Worm (Caenorhabditis elegans) whole organism, L4 larva: ENCODE measurements around the gene F46G11.6.

Experiments used
- D1046.2 ChIP-seq: fragments of 200-800 bp; sonication (Bioruptor generic); IDR thresholded peaks from 2 replicates; pipeline ENCODE4 v1.3.6; 2022; ENCODE audit warnings: missing genetic modification characterization, missing compliant biosample characterization
- F10B5.3 ChIP-seq: sonication (generic microtip); optimal IDR thresholded peaks from 2 replicates; lab custom pipeline; 2016; ENCODE audit warnings: mild to moderate bottlenecking, missing genetic modification characterization, missing compliant biosample characterization
- F44E2.7 ChIP-seq: fragments of 200-800 bp; sonication (Bioruptor generic); IDR thresholded peaks from 2 replicates; pipeline ENCODE4 v2.1.2; 2022; ENCODE audit warnings: missing genetic modification characterization, missing compliant biosample characterization
- F49E8.2 ChIP-seq: sonication (generic microtip); optimal IDR thresholded peaks from 2 replicates; lab custom pipeline; 2016; ENCODE audit warnings: missing compliant biosample characterization, mild to moderate bottlenecking, missing genetic modification characterization, borderline replicate concordance
- R02D3.7 ChIP-seq: fragments of 150-350 bp; sonication (generic microtip); optimal IDR thresholded peaks from 3 replicates; lab custom pipeline; 2014; ENCODE audit warnings: missing biosample characterization, missing genetic modification characterization
- Y5F2A.4 ChIP-seq: fragments of 200-800 bp; sonication (Bioruptor generic); optimal IDR thresholded peaks from 2 replicates; lab custom pipeline; 2018; ENCODE audit warnings: mild to moderate bottlenecking, missing genetic modification characterization, missing compliant biosample characterization
- Y75B8A.6 ChIP-seq: fragments of 200-800 bp; sonication (Bioruptor generic); IDR thresholded peaks from 2 replicates; pipeline ENCODE4 v1.3.6; 2022; ENCODE audit warnings: missing genetic modification reagents, missing genetic modification characterization, missing compliant biosample characterization
- aly-2 ChIP-seq: sonication (generic microtip); optimal IDR thresholded peaks from 2 replicates; lab custom pipeline; 2018; ENCODE audit warnings: missing biosample characterization, missing genetic modification characterization
- ceh-28 ChIP-seq: fragments of 150-350 bp; optimal IDR thresholded peaks from 2 replicates; lab custom pipeline; 2014; ENCODE audit warnings: missing biosample characterization, missing genetic modification reagents, missing genetic modification characterization
- ceh-44 ChIP-seq: fragments of 200-800 bp; sonication (Bioruptor generic); IDR thresholded peaks from 2 replicates; pipeline ENCODE4 v1.3.6; 2022; ENCODE audit warnings: missing genetic modification reagents, missing genetic modification characterization, missing compliant biosample characterization
- ctbp-1 ChIP-seq: fragments of 200-800 bp; sonication (Bioruptor generic); IDR thresholded peaks from 2 replicates; pipeline ENCODE4 v1.3.6; 2022; ENCODE audit warnings: missing genetic modification reagents, missing genetic modification characterization, missing compliant biosample characterization
- daf-16 ChIP-seq, 3 experiments: sonication (generic microtip); optimal IDR thresholded peaks; 2 replicates each; lab custom pipeline; 2016 to 2017; ENCODE audit warnings: missing genetic modification characterization in 3 of 3, missing genetic modification reagents in 3 of 3, mild to moderate bottlenecking in 2 of 3, missing compliant biosample characterization in 2 of 3, missing biosample characterization in 1 of 3, moderate library complexity in 1 of 3
- dve-1 ChIP-seq: sonication (generic microtip); optimal IDR thresholded peaks from 2 replicates; lab custom pipeline; 2017; ENCODE audit warnings: antibody characterized with exemption, mild to moderate bottlenecking, missing genetic modification characterization, missing compliant biosample characterization; ENCODE audit not compliant: insufficient read depth
- hmg-1.1 ChIP-seq: fragments of 200-800 bp; sonication (Bioruptor generic); IDR thresholded peaks from 2 replicates; pipeline ENCODE4 v1.3.6; 2022; ENCODE audit warnings: missing genetic modification reagents, missing genetic modification characterization, missing compliant biosample characterization
- jun-1 ChIP-seq: fragments of 150-350 bp; optimal IDR thresholded peaks from 2 replicates; lab custom pipeline; 2014; ENCODE audit warnings: missing biosample characterization, missing genetic modification reagents, missing genetic modification characterization
- lin-15B ChIP-seq: fragments of 150-350 bp; sonication (generic microtip); optimal IDR thresholded peaks from 3 replicates; lab custom pipeline; 2014; ENCODE audit warnings: missing biosample characterization, missing genetic modification characterization
- lsy-2 ChIP-seq, 2 experiments: fragments of 150-350 bp in 1 of 2; sonication (generic microtip) in 1 of 2; optimal IDR thresholded peaks; 2 replicates each; lab custom pipeline; 2014 to 2017; ENCODE audit warnings: missing biosample characterization in 2 of 2, missing genetic modification characterization in 2 of 2
- madf-9 ChIP-seq: fragments of 200-800 bp; sonication (Bioruptor generic); conservative IDR thresholded peaks from 2 replicates; pipeline ENCODE4 v1.3.6; 2022; ENCODE audit warnings: missing genetic modification reagents, missing genetic modification characterization, missing compliant biosample characterization
- mdt-29 ChIP-seq: fragments of 200-800 bp; sonication (Bioruptor generic); IDR thresholded peaks from 2 replicates; pipeline ENCODE4 v1.3.6; 2022; ENCODE audit warnings: missing genetic modification reagents, missing genetic modification characterization, missing compliant biosample characterization
- mep-1 ChIP-seq: fragments of 150-350 bp; sonication (generic microtip); optimal IDR thresholded peaks from 3 replicates; lab custom pipeline; 2014; ENCODE audit warnings: missing biosample characterization, missing genetic modification characterization
- mxl-3 ChIP-seq: fragments of 200-800 bp; sonication (Bioruptor generic); optimal IDR thresholded peaks from 2 replicates; lab custom pipeline; 2018; ENCODE audit warnings: mild to moderate bottlenecking, missing genetic modification characterization, missing compliant biosample characterization
- nhr-111 ChIP-seq: fragments of 200-800 bp; sonication (Bioruptor generic); optimal IDR thresholded peaks from 2 replicates; lab custom pipeline; 2018; ENCODE audit warnings: mild to moderate bottlenecking, missing genetic modification characterization, missing compliant biosample characterization
- nhr-25 ChIP-seq: sonication (generic microtip); optimal IDR thresholded peaks from 2 replicates; lab custom pipeline; 2017; ENCODE audit warnings: missing genetic modification characterization, mild to moderate bottlenecking, missing compliant biosample characterization, antibody characterized with exemption, moderate library complexity, borderline replicate concordance; ENCODE audit not compliant: insufficient read depth
- nhr-41 ChIP-seq: fragments of 200-800 bp; sonication (Bioruptor generic); IDR thresholded peaks from 2 replicates; pipeline ENCODE4 v1.3.6; 2022; ENCODE audit warnings: missing genetic modification reagents, missing genetic modification characterization, missing compliant biosample characterization
- php-3 ChIP-seq: fragments of 200-800 bp; sonication (Bioruptor generic); IDR thresholded peaks from 2 replicates; pipeline ENCODE4 v1.3.6; 2022; ENCODE audit warnings: missing genetic modification reagents, missing genetic modification characterization, missing compliant biosample characterization
- pqm-1 ChIP-seq: sonication (generic microtip); optimal IDR thresholded peaks from 2 replicates; lab custom pipeline; 2017; ENCODE audit warnings: missing biosample characterization, missing genetic modification characterization
- rbr-2 ChIP-seq: sonication (generic microtip); optimal IDR thresholded peaks from 2 replicates; lab custom pipeline; 2016; ENCODE audit warnings: missing genotype, missing genetic modification characterization, missing compliant biosample characterization
- set-16 ChIP-seq: fragments of 200-800 bp; sonication (Bioruptor generic); IDR thresholded peaks from 2 replicates; pipeline ENCODE4 v1.3.6; 2022; ENCODE audit warnings: missing genetic modification reagents, missing genetic modification characterization, missing compliant biosample characterization
- snpc-1.2 ChIP-seq: fragments of 200-800 bp; sonication (Bioruptor generic); IDR thresholded peaks from 2 replicates; pipeline ENCODE4 v1.3.6; 2022; ENCODE audit warnings: missing genetic modification reagents, missing genetic modification characterization, missing compliant biosample characterization
- tra-1 ChIP-seq: fragments of 200-800 bp; sonication (Bioruptor generic); IDR thresholded peaks from 2 replicates; pipeline ENCODE4 v1.3.6; 2022; ENCODE audit warnings: missing genetic modification reagents, missing genetic modification characterization, missing compliant biosample characterization
- unc-130 ChIP-seq: sonication (generic microtip); optimal IDR thresholded peaks from 2 replicates; lab custom pipeline; 2016; ENCODE audit warnings: missing genetic modification reagents, missing genetic modification characterization, missing compliant biosample characterization
- unc-39 ChIP-seq: sonication (generic microtip); optimal IDR thresholded peaks from 2 replicates; lab custom pipeline; 2017; ENCODE audit warnings: missing biosample characterization, missing genetic modification characterization
- ztf-11 ChIP-seq: fragments of 150-350 bp; optimal IDR thresholded peaks from 2 replicates; lab custom pipeline; 2014; ENCODE audit warnings: missing biosample characterization, missing genetic modification characterization
- ztf-7 ChIP-seq: fragments of 150-350 bp; optimal IDR thresholded peaks from 2 replicates; lab custom pipeline; 2014; ENCODE audit warnings: missing biosample characterization, missing genetic modification characterization

F46G11.6 gene

DNA sequence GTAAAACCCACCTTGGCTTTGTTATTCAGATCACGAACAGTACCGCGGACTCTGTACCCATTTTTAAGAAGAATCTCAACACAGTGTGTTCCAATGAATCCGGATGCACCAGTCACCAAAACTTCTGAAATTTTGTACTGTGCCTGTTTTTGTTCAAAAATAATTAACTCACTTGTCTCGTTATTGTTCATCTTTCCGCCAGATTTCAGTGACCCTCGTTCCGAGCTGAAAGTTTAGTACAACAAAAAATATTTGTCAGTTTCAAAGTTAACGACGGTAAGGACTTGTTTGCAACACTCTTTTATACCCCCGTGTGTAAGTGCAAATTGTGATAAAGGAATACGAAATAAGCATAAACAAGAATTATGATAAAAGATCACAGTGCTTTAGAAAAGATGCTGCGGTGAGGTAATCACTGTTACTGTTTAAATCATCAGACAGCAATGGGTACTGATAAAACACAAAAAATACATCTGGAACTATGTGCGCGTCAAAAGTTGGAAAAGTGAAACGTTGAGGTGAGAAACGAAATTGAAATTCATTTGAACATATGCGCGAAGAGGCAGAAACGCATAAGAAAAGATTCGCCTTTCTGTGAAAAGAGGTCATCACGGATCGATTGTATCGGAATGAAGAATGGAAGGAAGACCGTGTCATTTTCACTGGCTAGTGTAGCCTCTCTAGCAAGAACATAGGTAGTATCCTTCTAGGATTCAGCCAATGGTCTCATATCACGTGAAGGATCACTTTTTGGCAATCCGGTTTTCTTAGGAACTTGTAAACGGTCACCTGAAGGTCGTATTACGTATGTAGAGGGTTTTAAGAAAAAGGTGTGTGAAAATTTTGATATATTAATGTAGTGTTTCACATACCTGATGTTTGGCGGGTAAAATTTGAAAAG, 48.5 kb downstream of the F46G11.6 start, which contains the start of gene F13D11.4 (continued):
- TF ChIP-seq rbr-2 (tag; lab: Kevin White, UChicago) (no peak), madf-9 (GFP tag; lab: Robert Waterston, UW) (no peak), nhr-25 (no peak), jun-1 (tag; lab: Kevin White, UChicago) (no peak), Y75B8A.6 (GFP tag; lab: Robert Waterston, UW) (no peak), ceh-44 (GFP tag; lab: Robert Waterston, UW) (no peak), tra-1 (GFP tag; lab: Robert Waterston, UW) (no peak), php-3 (no peak), F10B5.3 (tag; lab: Kevin White, UChicago) (no peak), snpc-1.2 (GFP tag; lab: Robert Waterston, UW) (no peak), mxl-3 (peak; percentile 22), lin-15B (no peak), lsy-2 (tag; optimal IDR thresholded peaks at IDR 0.05; lab: Kevin White, UChicago) (no peak), mdt-29 (GFP tag; lab: Robert Waterston, UW) (no peak), daf-16 (GFP tag; optimal IDR thresholded peaks at IDR 0.05; lab: Kevin White, UChicago) (no peak), daf-16 (tag; optimal IDR thresholded peaks at IDR 0.05; lab: Kevin White, UChicago) (peak; percentile 95), mep-1 (no peak), Y5F2A.4 (GFP tag; lab: Kevin White, UChicago) (no peak), ztf-7 (tag; lab: Kevin White, UChicago) (no peak), aly-2 (tag; lab: Kevin White, UChicago) (no peak), ceh-28 (no peak), R02D3.7 (tag; lab: Kevin White, UChicago) (no peak), hmg-1.1 (no peak), ztf-11 (tag; lab: Kevin White, UChicago) (no peak), D1046.2 (no peak), ctbp-1 (GFP tag; lab: Robert Waterston, UW) (no peak), pqm-1 (tag; lab: Kevin White, UChicago) (no peak)

DNA sequence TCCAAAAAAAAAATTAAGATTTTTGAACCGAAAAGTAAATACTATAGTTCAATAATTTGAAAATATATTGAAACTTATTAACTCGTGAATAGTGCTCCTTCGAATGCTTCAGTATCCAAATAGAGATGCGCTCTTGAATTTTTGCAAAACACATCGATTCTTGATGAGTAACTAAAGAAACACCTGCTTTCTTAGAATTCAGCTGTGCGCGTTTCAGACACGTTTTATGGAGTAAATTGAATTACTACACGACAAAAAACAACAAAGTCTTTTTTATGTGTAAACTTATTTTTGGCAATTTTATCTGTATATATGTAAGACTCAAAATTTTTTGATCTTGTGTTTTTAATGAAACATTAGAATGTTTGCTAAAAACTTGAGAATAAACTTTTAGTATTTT, 50.2 kb downstream of the F46G11.6 start:
- TF ChIP-seq nhr-111 (GFP tag; lab: Kevin White, UChicago) (no peak), unc-130 (GFP tag; lab: Kevin White, UChicago) (no peak), aly-2 (tag; lab: Kevin White, UChicago) (no peak), unc-39 (no peak), ceh-28 (no peak), tra-1 (GFP tag; lab: Robert Waterston, UW) (no peak), set-16 (GFP tag; lab: Robert Waterston, UW) (no peak), nhr-41 (GFP tag; lab: Robert Waterston, UW) (no peak), F44E2.7 (no peak), dve-1 (tag; lab: Kevin White, UChicago) (no peak), F49E8.2 (tag; lab: Kevin White, UChicago) (no peak)
